Fruit fly (Drosophila melanogaster): Measurements from ENCODE around the gene CG18787.

The CG18787 gene

DNA sequence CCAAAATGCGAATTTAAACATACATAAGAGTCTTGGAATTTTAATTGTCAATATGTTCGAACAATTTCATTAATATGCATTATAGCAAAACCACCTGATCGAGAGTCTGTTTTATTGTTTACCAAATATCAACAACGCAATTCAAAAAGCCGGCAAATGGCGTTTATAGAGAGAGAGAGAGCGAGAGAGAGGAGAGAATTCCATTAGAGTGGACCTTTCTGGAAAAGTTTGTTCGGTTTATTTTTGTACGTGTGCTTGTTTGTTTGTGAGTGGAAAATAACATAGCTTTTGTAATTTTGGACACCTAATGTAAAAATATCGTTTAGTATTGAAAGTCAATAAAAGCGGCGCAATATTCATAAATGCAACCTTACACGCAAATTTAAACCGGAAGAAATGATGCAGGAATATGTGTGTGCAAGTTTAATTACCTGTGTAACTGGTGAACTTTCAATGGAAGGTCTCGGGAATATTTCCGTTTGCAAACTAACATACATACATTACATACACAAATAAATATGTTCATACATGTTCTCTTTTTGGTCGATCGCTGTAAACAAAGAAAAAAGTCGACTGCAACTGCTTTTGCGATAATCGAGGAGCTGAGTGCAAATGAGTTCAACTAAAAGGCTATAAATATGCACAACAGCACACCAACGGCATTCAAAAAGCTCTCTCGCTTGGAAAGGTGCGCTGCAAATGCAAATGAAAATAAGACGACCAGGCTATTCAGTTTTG is 45.6 kb upstream of the CG18787 start, which contains the start of gene CG6785 (continued):
- TF ChIP-seq bowl (GFP tag; IDR thresholded peaks at IDR 0.05), result no peak
- peak; percentile 81 for TF ChIP-seq gem (tag; optimal IDR thresholded peaks at IDR 0.05)
- no peak for TF ChIP-seq usp (GFP tag; optimal IDR thresholded peaks at IDR 0.05)
- TF ChIP-seq grau (tag; optimal IDR thresholded peaks at IDR 0.05), result peak; percentile 62
- TF ChIP-seq CG15269 (tag; optimal IDR thresholded peaks at IDR 0.05), result peak; percentile 79
- peak; percentile 92 for TF ChIP-seq CG2202 (tag; optimal IDR thresholded peaks at IDR 0.05)
- TF ChIP-seq Nf-YC (tag; optimal IDR thresholded peaks at IDR 0.05), result peak; percentile 57
- TF ChIP-seq lab (GFP tag; optimal IDR thresholded peaks at IDR 0.05), result peak; percentile 94
- TF ChIP-seq CG7928 (GFP tag; optimal IDR thresholded peaks at IDR 0.05), result peak; percentile 30
- no peak; the same call in 1 of the 2 replicates for TF ChIP-seq Nf-YA (GFP tag; IDR thresholded peaks at IDR 0.05)
- peak; percentile 20; the same call in 1 of the 2 replicates for TF ChIP-seq CG6689 (GFP tag; IDR thresholded peaks at IDR 0.05)
- peak; percentile 30; the same call in 1 of the 2 replicates for TF ChIP-seq CG11247 (GFP tag; IDR thresholded peaks at IDR 0.05)
- TF ChIP-seq CG10565 (GFP tag; optimal IDR thresholded peaks at IDR 0.05), result no peak
- peak; percentile 90 for TF ChIP-seq CG10431 (GFP tag; optimal IDR thresholded peaks at IDR 0.05)
- peak; percentile 78 for TF ChIP-seq Lhr (GFP tag; optimal IDR thresholded peaks at IDR 0.05)
- TF ChIP-seq gcm2 (GFP tag; optimal IDR thresholded peaks at IDR 0.05), result peak; percentile 77
- TF ChIP-seq MTF-1 (GFP tag; optimal IDR thresholded peaks at IDR 0.05; ENCODE audit: borderline replicate concordance), result peak; percentile 92
- peak; percentile 85; the same call in 1 of the 2 replicates for TF ChIP-seq CG14014 (GFP tag; IDR thresholded peaks at IDR 0.05)
- peak; percentile 62 for TF ChIP-seq pum (GFP tag; optimal IDR thresholded peaks at IDR 0.05)
- peak; percentile 72 for TF ChIP-seq CG8388 (GFP tag; optimal IDR thresholded peaks at IDR 0.05)
- peak; percentile 74 for TF ChIP-seq ERR (GFP tag; optimal IDR thresholded peaks at IDR 0.05)
- peak; percentile 7; the same call in 1 of the 2 replicates for TF ChIP-seq MBD-R2 (GFP tag; IDR thresholded peaks at IDR 0.05)
- peak; percentile 81 for TF ChIP-seq Bteb2 (GFP tag; optimal IDR thresholded peaks at IDR 0.05)
- TF ChIP-seq Stat92E (GFP tag; optimal IDR thresholded peaks at IDR 0.05), result peak in 1 of 3 experiments; percentile 51
- TF ChIP-seq CG11398 (GFP tag; optimal IDR thresholded peaks at IDR 0.05), result peak; percentile 94
- no peak for TF ChIP-seq Neu2 (GFP tag; optimal IDR thresholded peaks at IDR 0.05; ENCODE audit: borderline replicate concordance)
- TF ChIP-seq CG11085 (GFP tag; IDR thresholded peaks at IDR 0.05), result no peak
- peak; percentile 86 for TF ChIP-seq Hey (tag; optimal IDR thresholded peaks at IDR 0.05)
- TF ChIP-seq kah (GFP tag; optimal IDR thresholded peaks at IDR 0.05), result peak; percentile 97
- no peak for TF ChIP-seq CG8765 (GFP tag; IDR thresholded peaks at IDR 0.05)
- peak; percentile 85 for TF ChIP-seq gro (GFP tag; optimal IDR thresholded peaks at IDR 0.05)
- TF ChIP-seq peb (GFP tag; IDR thresholded peaks at IDR 0.05), result no peak
- peak; percentile 80 for TF ChIP-seq sqz (GFP tag; optimal IDR thresholded peaks at IDR 0.05)
- TF ChIP-seq CG7357 (GFP tag; IDR thresholded peaks at IDR 0.05), result no peak
- peak; percentile 92 for TF ChIP-seq bab2 (GFP tag; optimal IDR thresholded peaks at IDR 0.05)
- peak; percentile 85 for TF ChIP-seq CG1233 (GFP tag; optimal IDR thresholded peaks at IDR 0.05)
- TF ChIP-seq CG14860 (GFP tag; IDR thresholded peaks at IDR 0.05; ENCODE audit: partially characterized antibody), result no peak
- no peak for TF ChIP-seq tna (GFP tag; IDR thresholded peaks at IDR 0.05; ENCODE audit: partially characterized antibody)
- TF ChIP-seq PHDP (tag; optimal IDR thresholded peaks at IDR 0.05), result peak; percentile 89
- TF ChIP-seq MESR4 (GFP tag; optimal IDR thresholded peaks at IDR 0.05), result peak; percentile 48
- peak; percentile 86 for TF ChIP-seq CG33213 (GFP tag; optimal IDR thresholded peaks at IDR 0.05)
- peak; percentile 91 for TF ChIP-seq Mes4 (GFP tag; optimal IDR thresholded peaks at IDR 0.05)
- peak; percentile 91 for TF ChIP-seq gcm (GFP tag; optimal IDR thresholded peaks at IDR 0.05)
- peak; percentile 86 for TF ChIP-seq CG15514 (GFP tag; optimal IDR thresholded peaks at IDR 0.05)
- TF ChIP-seq D (optimal IDR thresholded peaks at IDR 0.05), result no peak
- TF ChIP-seq D (GFP tag; optimal IDR thresholded peaks at IDR 0.05), result peak; percentile 83
- peak in 1 of 2 experiments; percentile 77 for TF ChIP-seq insv (GFP tag; optimal IDR thresholded peaks at IDR 0.05)
- TF ChIP-seq CG17186 (GFP tag; optimal IDR thresholded peaks at IDR 0.05), result peak; percentile 66

All from whole organism, embryonic.